Worm (Caenorhabditis elegans): Measurements from ENCODE around the gene unc-26.

DNA sequence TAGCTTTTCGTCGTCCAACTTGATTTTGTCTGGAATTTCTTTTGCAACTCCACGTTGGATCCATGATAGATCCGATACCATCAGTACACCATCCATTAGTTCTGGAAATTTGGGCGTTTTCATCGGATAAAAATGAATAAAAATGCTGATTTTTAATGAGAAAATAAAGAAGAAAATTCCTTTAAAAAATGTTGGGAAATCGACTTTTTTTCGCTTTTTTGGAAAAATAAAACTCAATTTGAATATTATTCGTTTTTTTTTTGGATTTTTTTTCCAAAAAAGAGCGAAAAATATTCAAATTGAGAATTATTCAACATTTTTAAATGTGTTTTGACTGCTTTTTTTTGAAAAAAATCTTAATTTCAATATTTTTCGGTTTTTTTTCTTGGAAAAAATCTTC is 35.8 kb downstream of the unc-26 start, which contains the start of gene pwp-1:
- TF ChIP-seq ztf-18 (tag; optimal IDR thresholded peaks at IDR 0.05), result no peak
- no peak for TF ChIP-seq ceh-100 (GFP tag; IDR thresholded peaks at IDR 0.05)
- no peak for TF ChIP-seq lsl-1 (GFP tag; optimal IDR thresholded peaks at IDR 0.05)
- TF ChIP-seq pha-4 (tag; optimal IDR thresholded peaks at IDR 0.05), result no peak
- TF ChIP-seq F22D6.2 (tag; optimal IDR thresholded peaks at IDR 0.05), result no peak
